Fruit fly (Drosophila melanogaster): Measurements from ENCODE around the gene CrebA.

Gene CrebA

DNA sequence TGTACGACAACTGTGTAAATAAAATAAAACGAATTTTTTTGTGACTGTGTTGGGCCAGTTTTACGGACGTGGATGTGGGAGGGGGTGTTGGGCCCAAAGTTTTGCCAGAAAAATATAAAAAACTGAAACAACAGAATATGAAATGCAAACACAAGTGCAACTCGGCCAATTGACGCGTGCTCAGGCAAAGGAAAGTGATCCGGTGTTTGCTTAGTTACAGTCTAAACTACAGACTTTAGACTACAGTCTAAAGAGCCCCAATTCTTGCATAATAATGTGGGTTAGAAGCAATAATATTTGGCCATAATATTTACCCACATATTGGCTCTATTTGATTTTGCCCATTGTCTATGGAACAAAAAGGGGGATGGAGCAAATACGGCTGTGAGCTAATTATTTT, 13.6 kb downstream of the CrebA start (continued):
- TF ChIP-seq CG2678 (tag; optimal IDR thresholded peaks at IDR 0.05), result peak; percentile 47
- no peak for TF ChIP-seq dysf (GFP tag; IDR thresholded peaks at IDR 0.05)
- no peak for TF ChIP-seq NfI (GFP tag; optimal IDR thresholded peaks at IDR 0.05)
- peak; percentile 23 for TF ChIP-seq CG7556 (GFP tag; optimal IDR thresholded peaks at IDR 0.05)
- TF ChIP-seq CG7928 (GFP tag; optimal IDR thresholded peaks at IDR 0.05), result peak; percentile 12
- TF ChIP-seq CG2120 (GFP tag; optimal IDR thresholded peaks at IDR 0.05), result peak; percentile 31
- no peak for TF ChIP-seq CG33213 (GFP tag; optimal IDR thresholded peaks at IDR 0.05)
- TF ChIP-seq Ets65A (GFP tag), result no peak
- TF ChIP-seq Chrac-16 (GFP tag; optimal IDR thresholded peaks at IDR 0.05), result no peak
- no peak for TF ChIP-seq wek (GFP tag; optimal IDR thresholded peaks at IDR 0.05)
- TF ChIP-seq phol (tag; optimal IDR thresholded peaks at IDR 0.05), result no peak
- peak; percentile 42 for TF ChIP-seq Hand (GFP tag; optimal IDR thresholded peaks at IDR 0.05)
- no peak for TF ChIP-seq CG1792 (GFP tag; optimal IDR thresholded peaks at IDR 0.05)
- peak; percentile 48 for TF ChIP-seq Fer3 (tag; optimal IDR thresholded peaks at IDR 0.05)
- TF ChIP-seq dimm (GFP tag; IDR thresholded peaks at IDR 0.05), result no peak
- TF ChIP-seq jing (GFP tag; optimal IDR thresholded peaks at IDR 0.05), result no peak
- TF ChIP-seq lola (GFP tag; optimal IDR thresholded peaks at IDR 0.05), result no peak
- TF ChIP-seq CG8924 (tag; optimal IDR thresholded peaks at IDR 0.05), result no peak
- peak; percentile 4 for TF ChIP-seq grau (tag; optimal IDR thresholded peaks at IDR 0.05)
- TF ChIP-seq CG6765 (GFP tag; optimal IDR thresholded peaks at IDR 0.05), result peak; percentile 44
- no peak for TF ChIP-seq CG9797 (GFP tag; optimal IDR thresholded peaks at IDR 0.05)
- TF ChIP-seq esg (GFP tag; conservative IDR thresholded peaks at IDR 0.05), result no peak
- no peak for TF ChIP-seq Xbp1 (GFP tag; optimal IDR thresholded peaks at IDR 0.05)
- TF ChIP-seq Dip2 (GFP tag; IDR thresholded peaks at IDR 0.05), result no peak
- peak; percentile 10; the same call in 1 of the 2 replicates for TF ChIP-seq sob (GFP tag; IDR thresholded peaks at IDR 0.05)
- no peak for TF ChIP-seq CG6272 (GFP tag; IDR thresholded peaks at IDR 0.05)
- TF ChIP-seq gsb (GFP tag; IDR thresholded peaks at IDR 0.05), result no peak
- TF ChIP-seq lab (GFP tag; optimal IDR thresholded peaks at IDR 0.05), result no peak
- TF ChIP-seq CG18011 (GFP tag; optimal IDR thresholded peaks at IDR 0.05), result no peak
- TF ChIP-seq CG13624 (GFP tag; optimal IDR thresholded peaks at IDR 0.05), result no peak
- no peak for TF ChIP-seq tgo (GFP tag; IDR thresholded peaks at IDR 0.05)
- TF ChIP-seq Mad (GFP tag; optimal IDR thresholded peaks at IDR 0.05), result no peak
- no peak; the same call in 1 of the 2 replicates for TF ChIP-seq Adf1 (GFP tag; IDR thresholded peaks at IDR 0.05)
- TF ChIP-seq CG13123 (GFP tag; optimal IDR thresholded peaks at IDR 0.05), result no peak
- no peak for TF ChIP-seq E2f1 (GFP tag; IDR thresholded peaks at IDR 0.05)
- TF ChIP-seq CG17359 (tag; optimal IDR thresholded peaks at IDR 0.05), result no peak
- TF ChIP-seq amos (GFP tag; IDR thresholded peaks at IDR 0.05; ENCODE audit: partially characterized antibody), result no peak
- TF ChIP-seq croc (GFP tag; conservative IDR thresholded peaks at IDR 0.05), result no peak
- TF ChIP-seq fd102C (GFP tag; optimal IDR thresholded peaks at IDR 0.05), result no peak
- no peak for TF ChIP-seq E2f2 (GFP tag; IDR thresholded peaks at IDR 0.05)
- peak in 1 of 2 experiments; percentile 34 for TF ChIP-seq Pdp1 (GFP tag; optimal IDR thresholded peaks at IDR 0.05)
- TF ChIP-seq CG42726 (GFP tag; IDR thresholded peaks at IDR 0.05; ENCODE audit: partially characterized antibody), result no peak
- no peak for TF ChIP-seq row (GFP tag; IDR thresholded peaks at IDR 0.05)
- TF ChIP-seq Bteb2 (GFP tag; optimal IDR thresholded peaks at IDR 0.05), result no peak
- TF ChIP-seq CG8388 (GFP tag; optimal IDR thresholded peaks at IDR 0.05), result no peak
- no peak for TF ChIP-seq pb (GFP tag; optimal IDR thresholded peaks at IDR 0.05)
- TF ChIP-seq CG12236 (GFP tag; optimal IDR thresholded peaks at IDR 0.05), result no peak
- TF ChIP-seq ap (GFP tag; IDR thresholded peaks at IDR 0.05), result no peak
- TF ChIP-seq insv (GFP tag; optimal IDR thresholded peaks at IDR 0.05), result no peak
- TF ChIP-seq CG4820 (GFP tag; optimal IDR thresholded peaks at IDR 0.05), result no peak
- TF ChIP-seq CG14710 (tag; optimal IDR thresholded peaks at IDR 0.05), result no peak
- TF ChIP-seq luna (GFP tag; optimal IDR thresholded peaks at IDR 0.05), result no peak

All from whole organism, embryonic.